Worm (Caenorhabditis elegans) whole organism, late embryonic: ENCODE data around the gene F49E2.5.

ENCODE experiments used
- ama-1 ChIP-seq: fragments of 150-350 bp; optimal IDR thresholded peaks from 2 replicates; lab custom pipeline; 2014
- ets-4 ChIP-seq: sonication (generic microtip); optimal IDR thresholded peaks from 2 replicates; lab custom pipeline; 2016; ENCODE audit warnings: missing genetic modification characterization, missing compliant biosample characterization
- lin-11 ChIP-seq: fragments of 200-800 bp; sonication (Bioruptor generic); optimal IDR thresholded peaks from 2 replicates; lab custom pipeline; 2018; ENCODE audit warnings: mild to moderate bottlenecking, missing genetic modification characterization, missing compliant biosample characterization
- nfya-1 ChIP-seq: sonication (generic microtip); optimal IDR thresholded peaks from 2 replicates; lab custom pipeline; 2017; ENCODE audit warnings: missing genetic modification characterization, mild to moderate bottlenecking, missing compliant biosample characterization, antibody characterized with exemption, moderate library complexity
- pag-3 ChIP-seq: sonication (generic microtip); optimal IDR thresholded peaks from 2 replicates; lab custom pipeline; 2016; ENCODE audit warnings: missing compliant biosample characterization, missing genetic modification characterization, borderline replicate concordance
- unc-42 ChIP-seq: sonication (generic microtip); optimal IDR thresholded peaks from 2 replicates; lab custom pipeline; 2016; ENCODE audit warnings: missing genotype, missing genetic modification characterization, missing compliant biosample characterization

- TF ChIP-seq pag-3 (tag; lab: Kevin White, UChicago) (no peak), unc-42 (tag; lab: Kevin White, UChicago) (no peak), lin-11 (tag; lab: Kevin White, UChicago) (no peak), ama-1 (lab: Kevin White, UChicago) (no peak), nfya-1 (tag; lab: Kevin White, UChicago) (no peak), ets-4 (tag; lab: Kevin White, UChicago) (no peak)
Measured at ce11 chrX:9504911-9505397, 38.5 kb upstream of the F49E2.5 start.
